Fruit fly (Drosophila melanogaster): Measurements from ENCODE around the gene CG4440.
A peak's percentile ranks its signal among the peaks of the same experiment; 100 is the strongest.

The CG4440 gene

DNA sequence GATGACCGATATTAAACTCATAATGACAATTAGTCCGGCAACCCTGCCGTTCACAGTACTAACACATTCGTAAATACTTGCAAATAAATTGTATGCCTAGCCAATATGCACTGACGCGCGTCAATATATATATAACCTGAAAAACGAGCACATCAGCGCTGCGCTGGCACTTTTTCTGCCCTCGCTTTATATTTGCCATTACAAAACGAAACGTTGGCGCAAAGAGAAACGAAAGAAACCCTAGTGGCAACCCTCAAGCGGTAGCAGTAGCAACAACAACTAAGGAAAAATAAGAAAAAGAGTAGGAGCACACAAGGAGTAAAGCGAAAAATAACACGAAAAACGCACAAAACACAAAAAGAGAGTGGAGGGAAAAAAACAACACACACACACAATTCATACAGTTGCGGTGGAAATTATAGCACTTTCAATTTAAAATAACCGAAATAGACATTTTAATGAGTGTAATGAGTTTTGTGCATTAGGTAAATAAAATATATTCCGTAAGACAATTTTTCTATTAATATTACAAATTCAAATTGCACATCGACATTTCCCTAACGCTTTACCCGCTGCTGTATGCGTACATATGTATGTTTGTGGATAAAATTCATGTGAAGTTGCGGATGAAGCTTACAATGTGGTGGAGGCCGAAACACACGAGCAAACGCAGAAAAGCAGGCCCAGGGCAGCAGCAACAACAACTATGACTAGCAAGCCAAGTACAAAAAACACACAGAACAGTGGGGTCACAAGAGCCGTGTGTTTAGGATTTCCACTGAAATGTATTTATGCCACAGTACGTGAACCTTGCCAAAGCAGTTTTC is 21.2 kb downstream of the CG4440 start (continued):
- TF ChIP-seq Kr (GFP tag; optimal IDR thresholded peaks at IDR 0.05) (peak; percentile 80), CG18262 (tag; optimal IDR thresholded peaks at IDR 0.05) (peak; percentile 99), exex (tag; optimal IDR thresholded peaks at IDR 0.05) (peak; percentile 93), Lim3 (GFP tag; IDR thresholded peaks at IDR 0.05) (peak; percentile 96), CG7786 (GFP tag; optimal IDR thresholded peaks at IDR 0.05) (peak; percentile 97), CG10321 (GFP tag; IDR thresholded peaks at IDR 0.05) (peak; percentile 88), esg (GFP tag; conservative IDR thresholded peaks at IDR 0.05) (peak; percentile 99), jigr1 (GFP tag; IDR thresholded peaks at IDR 0.05) (peak; percentile 96), zen2 (GFP tag; IDR thresholded peaks at IDR 0.05; ENCODE audit: partially characterized antibody) (no peak), Ptx1 (GFP tag; IDR thresholded peaks at IDR 0.05) (peak; percentile 98), H2.0 (GFP tag; IDR thresholded peaks at IDR 0.05) (peak; percentile 98), Doc2 (GFP tag; IDR thresholded peaks at IDR 0.05) (peak; percentile 93), phol (tag; optimal IDR thresholded peaks at IDR 0.05) (peak; percentile 98), jing (GFP tag; optimal IDR thresholded peaks at IDR 0.05) (peak; percentile 97), sens-2 (GFP tag; IDR thresholded peaks at IDR 0.05) (peak; percentile 99), tx (GFP tag; optimal IDR thresholded peaks at IDR 0.05) (peak; percentile 97), gro (GFP tag; optimal IDR thresholded peaks at IDR 0.05) (peak; percentile 98), CG18011 (GFP tag; optimal IDR thresholded peaks at IDR 0.05) (peak; percentile 93), tup (GFP tag; optimal IDR thresholded peaks at IDR 0.05) (peak; percentile 96), CG9876 (GFP tag; optimal IDR thresholded peaks at IDR 0.05) (peak; percentile 93), CG10209 (GFP tag; optimal IDR thresholded peaks at IDR 0.05) (peak; percentile 99), gce (GFP tag; IDR thresholded peaks at IDR 0.05) (peak; percentile 99), oc (tag; optimal IDR thresholded peaks at IDR 0.05) (peak; percentile 99), CG7745 (tag; optimal IDR thresholded peaks at IDR 0.05) (peak; percentile 95), crp (GFP tag; optimal IDR thresholded peaks at IDR 0.05) (peak in 1 of 2 experiments; percentile 73), lbe (GFP tag; optimal IDR thresholded peaks at IDR 0.05) (peak; percentile 97), croc (GFP tag; conservative IDR thresholded peaks at IDR 0.05) (peak; percentile 98), CG10366 (GFP tag; IDR thresholded peaks at IDR 0.05) (peak; percentile 99), hbn (GFP tag; IDR thresholded peaks at IDR 0.05; ENCODE audit: partially characterized antibody) (no peak), CG3281 (GFP tag; optimal IDR thresholded peaks at IDR 0.05) (peak; percentile 99), CG10654 (GFP tag; optimal IDR thresholded peaks at IDR 0.05) (peak; percentile 97), CG9215 (GFP tag; IDR thresholded peaks at IDR 0.05) (peak; percentile 98), CG2199 (GFP tag; IDR thresholded peaks at IDR 0.05) (peak; percentile 99), CG1602 (GFP tag; optimal IDR thresholded peaks at IDR 0.05) (peak; percentile 99), Tbp (GFP tag; optimal IDR thresholded peaks at IDR 0.05) (no peak), pan (optimal IDR thresholded peaks at IDR 0.05) (no peak), pan (GFP tag; optimal IDR thresholded peaks at IDR 0.05 in 1 of 2, IDR thresholded peaks at IDR 0.05 in 1 of 2) (peak in 1 of 2 experiments; percentile 99), Rx (GFP tag; IDR thresholded peaks at IDR 0.05) (peak; percentile 98), sisA (GFP tag; IDR thresholded peaks at IDR 0.05) (peak; percentile 99), sim (GFP tag; IDR thresholded peaks at IDR 0.05) (peak; percentile 96), pb (GFP tag; optimal IDR thresholded peaks at IDR 0.05) (peak; percentile 95), CG12769 (tag; optimal IDR thresholded peaks at IDR 0.05) (peak; percentile 100), Ada2b (GFP tag; IDR thresholded peaks at IDR 0.05) (peak; percentile 99), CG10431 (GFP tag; optimal IDR thresholded peaks at IDR 0.05) (peak; percentile 96), CG10462 (GFP tag; optimal IDR thresholded peaks at IDR 0.05) (peak; percentile 98), mam (GFP tag; optimal IDR thresholded peaks at IDR 0.05) (peak; percentile 98), CG18619 (GFP tag; optimal IDR thresholded peaks at IDR 0.05) (peak; percentile 99), Aef1 (GFP tag; IDR thresholded peaks at IDR 0.05) (peak; percentile 98), CG4854 (GFP tag; optimal IDR thresholded peaks at IDR 0.05) (peak; percentile 98)
